Fruit fly (Drosophila melanogaster) whole organism, embryonic: Measurements from ENCODE around the gene Glg1.

Experiments
- ATbp ChIP-seq: fragments of 200-800 bp; sonication (Bioruptor generic); optimal IDR thresholded peaks from 2 replicates; lab custom pipeline; 2017; ENCODE audit warnings: missing biosample characterization, mild to moderate bottlenecking, missing genetic modification characterization, missing genetic modification reagents
- C15 ChIP-seq: fragments of 200-800 bp; sonication (Bioruptor generic); IDR thresholded peaks from 3 replicates; pipeline ENCODE4 v1.3.6; 2022; ENCODE audit warnings: missing biosample characterization, missing genetic modification characterization
- CG10274 ChIP-seq: fragments of 200-800 bp; sonication (Bioruptor generic); optimal IDR thresholded peaks from 3 replicates; lab custom pipeline; 2017; ENCODE audit warnings: missing biosample characterization, mild to moderate bottlenecking, missing genetic modification characterization
- CG10321 ChIP-seq: fragments of 200-800 bp; sonication (Bioruptor generic); IDR thresholded peaks from 2 replicates; pipeline ENCODE4 v1.3.6; 2022; ENCODE audit warnings: missing biosample characterization, missing genetic modification characterization
- CG10654 ChIP-seq: fragments of 200-800 bp; sonication (Bioruptor generic); optimal IDR thresholded peaks from 2 replicates; lab custom pipeline; 2016; ENCODE audit warnings: missing biosample characterization, missing genetic modification characterization
- CG12744 ChIP-seq: fragments of 200-800 bp; sonication (Bioruptor generic); optimal IDR thresholded peaks from 2 replicates; lab custom pipeline; 2016; ENCODE audit warnings: missing biosample characterization, missing genetic modification characterization
- CG14441 ChIP-seq: fragments of 200-800 bp; sonication (Bioruptor generic); IDR thresholded peaks from 2 replicates; pipeline ENCODE4 v1.3.6; 2022; ENCODE audit warnings: missing biosample characterization, missing genetic modification characterization
- CG1647 ChIP-seq: fragments of 200-800 bp; sonication (Bioruptor generic); optimal IDR thresholded peaks from 3 replicates; lab custom pipeline; 2016; ENCODE audit warnings: missing biosample characterization, missing genetic modification characterization
- CG17385 ChIP-seq: fragments of 200-800 bp; sonication (Bioruptor generic); optimal IDR thresholded peaks from 3 replicates; lab custom pipeline; 2018; ENCODE audit warnings: missing biosample characterization, mild to moderate bottlenecking, missing genetic modification characterization
- CG31365 ChIP-seq: fragments of 200-800 bp; sonication (Bioruptor generic); optimal IDR thresholded peaks from 2 replicates; lab custom pipeline; 2018; ENCODE audit warnings: missing biosample characterization, mild to moderate bottlenecking, missing genetic modification characterization
- CG3838 ChIP-seq: fragments of 200-800 bp; sonication (Bioruptor generic); optimal IDR thresholded peaks from 3 replicates; lab custom pipeline; 2016; ENCODE audit warnings: missing biosample characterization, missing genetic modification characterization
- CG42726 ChIP-seq: fragments of 200-800 bp; sonication (Bioruptor generic); IDR thresholded peaks from 2 replicates; pipeline ENCODE4 v1.3.6; 2022; ENCODE audit warnings: missing biosample characterization, missing genetic modification characterization; ENCODE audit not compliant: partially characterized antibody
- CG4730 ChIP-seq: fragments of 200-800 bp; sonication (Bioruptor generic); IDR thresholded peaks from 2 replicates; pipeline ENCODE4 v1.3.6; 2022; ENCODE audit warnings: missing biosample characterization, missing genetic modification characterization
- CG4854 ChIP-seq: fragments of 200-800 bp; sonication (Bioruptor generic); optimal IDR thresholded peaks from 2 replicates; lab custom pipeline; 2016; ENCODE audit warnings: missing biosample characterization, missing genetic modification characterization, inconsistent platforms
- CG7556 ChIP-seq: fragments of 200-800 bp; sonication (Bioruptor generic); optimal IDR thresholded peaks from 2 replicates; lab custom pipeline; 2017; ENCODE audit warnings: missing biosample characterization, mild to moderate bottlenecking, missing genetic modification characterization
- CG8359 ChIP-seq: fragments of 200-800 bp; sonication (Bioruptor generic); optimal IDR thresholded peaks from 2 replicates; lab custom pipeline; 2017; ENCODE audit warnings: missing biosample characterization, mild to moderate bottlenecking, missing genetic modification characterization, borderline replicate concordance
- CG8478 ChIP-seq: fragments of >200 bp; optimal IDR thresholded peaks from 2 replicates; lab custom pipeline; 2018
- CG9215 ChIP-seq: fragments of 200-800 bp; sonication (Bioruptor generic); IDR thresholded peaks from 2 replicates; pipeline ENCODE4 v1.3.6; 2022; ENCODE audit warnings: missing biosample characterization, missing genetic modification characterization
- CG9609 ChIP-seq: fragments of 200-800 bp; sonication (Bioruptor generic); optimal IDR thresholded peaks from 3 replicates; lab custom pipeline; 2016; ENCODE audit warnings: missing biosample characterization, missing genetic modification characterization
- CTCF ChIP-seq: fragments of 200-800 bp; sonication (Bioruptor generic); optimal IDR thresholded peaks from 2 replicates; lab custom pipeline; 2017; ENCODE audit warnings: missing biosample characterization, mild to moderate bottlenecking, missing genetic modification characterization, moderate library complexity
- CrebB ChIP-seq: fragments of 200-800 bp; sonication (Bioruptor generic); optimal IDR thresholded peaks from 3 replicates; lab custom pipeline; 2018; ENCODE audit warnings: missing biosample characterization, mild to moderate bottlenecking, missing genetic modification characterization
- D19B ChIP-seq: fragments of 200-800 bp; sonication (Bioruptor generic); optimal IDR thresholded peaks from 2 replicates; lab custom pipeline; 2017; ENCODE audit warnings: missing biosample characterization, mild to moderate bottlenecking, missing genetic modification characterization
- Doc3 ChIP-seq: fragments of 200-800 bp; sonication (Bioruptor generic); IDR thresholded peaks from 3 replicates; pipeline ENCODE4 v1.3.6; 2022; ENCODE audit warnings: missing biosample characterization, missing genetic modification characterization; ENCODE audit not compliant: partially characterized antibody
- ERR ChIP-seq: fragments of 200-800 bp; sonication (Bioruptor generic); optimal IDR thresholded peaks from 2 replicates; lab custom pipeline; 2016; ENCODE audit warnings: missing biosample characterization, missing genetic modification characterization
- Elba2 ChIP-seq: fragments of 200-800 bp; sonication (Bioruptor generic); optimal IDR thresholded peaks from 3 replicates; lab custom pipeline; 2016; ENCODE audit warnings: missing biosample characterization, missing genetic modification characterization
- Hmr ChIP-seq: fragments of 200-800 bp; sonication (Bioruptor generic); optimal IDR thresholded peaks from 3 replicates; lab custom pipeline; 2017; ENCODE audit warnings: mild to moderate bottlenecking, missing biosample characterization, missing genetic modification reagents, missing genetic modification characterization
- Hmx ChIP-seq: fragments of 200-800 bp; sonication (Bioruptor generic); optimal IDR thresholded peaks from 2 replicates; lab custom pipeline; 2016; ENCODE audit warnings: missing biosample characterization, missing genetic modification characterization
- Hr3 ChIP-seq: fragments of 200-800 bp; sonication (Bioruptor generic); optimal IDR thresholded peaks from 3 replicates; lab custom pipeline; 2016; ENCODE audit warnings: missing biosample characterization, missing genetic modification characterization
- Jarid2 ChIP-seq: fragments of 200-800 bp; sonication (Bioruptor generic); optimal IDR thresholded peaks from 3 replicates; lab custom pipeline; 2017; ENCODE audit warnings: mild to moderate bottlenecking, missing biosample characterization, missing genetic modification reagents, missing genetic modification characterization
- Ravus ChIP-seq: fragments of 200-800 bp; sonication (Bioruptor generic); IDR thresholded peaks from 2 replicates; pipeline ENCODE4 v1.3.6; 2022; ENCODE audit warnings: missing biosample characterization, missing genetic modification characterization
- Rfx ChIP-seq: fragments of 200-800 bp; sonication (Bioruptor generic); IDR thresholded peaks from 2 replicates; pipeline ENCODE4 v1.3.6; 2022; ENCODE audit warnings: missing biosample characterization, missing genetic modification characterization
- Sry-δ ChIP-seq: fragments of 200-800 bp; sonication (Bioruptor generic); optimal IDR thresholded peaks from 2 replicates; lab custom pipeline; 2016; ENCODE audit warnings: missing biosample characterization, missing genetic modification characterization
- Stat92E ChIP-seq, 3 experiments: fragments of >200 bp in 2 of 3; fragments of 200-800 bp in 1 of 3; sonication (Bioruptor generic) in 1 of 3; optimal IDR thresholded peaks; 2 replicates each; lab custom pipeline; 2017 to 2019; ENCODE audit warnings: missing biosample characterization in 3 of 3, missing genetic modification characterization in 3 of 3, mild to moderate bottlenecking in 1 of 3, moderate library complexity in 1 of 3
- TFAM ChIP-seq: fragments of 200-800 bp; sonication (Bioruptor generic); optimal IDR thresholded peaks from 2 replicates; lab custom pipeline; 2017; ENCODE audit warnings: missing biosample characterization, missing genetic modification characterization, inconsistent platforms
- ab ChIP-seq: fragments of 200-800 bp; sonication (Bioruptor generic); optimal IDR thresholded peaks from 2 replicates; lab custom pipeline; 2016; ENCODE audit warnings: missing biosample characterization, missing genetic modification characterization
- br ChIP-seq: fragments of >200 bp; optimal IDR thresholded peaks from 2 replicates; lab custom pipeline; 2017
- btn ChIP-seq: fragments of 200-800 bp; sonication (Bioruptor generic); optimal IDR thresholded peaks from 2 replicates; lab custom pipeline; 2016; ENCODE audit warnings: missing biosample characterization, missing genetic modification characterization
- croc ChIP-seq: fragments of 200-800 bp; sonication (Bioruptor generic); conservative IDR thresholded peaks from 3 replicates; pipeline ENCODE4 v1.3.6; 2022; ENCODE audit warnings: missing biosample characterization, missing genetic modification characterization
- crp ChIP-seq, 2 experiments: fragments of 200-800 bp; sonication (Bioruptor generic); optimal IDR thresholded peaks; 2 replicates in 1 of 2; 3 replicates in 1 of 2; lab custom pipeline; 2017; ENCODE audit warnings: missing biosample characterization in 2 of 2, missing genetic modification characterization in 2 of 2, mild to moderate bottlenecking in 1 of 2, moderate library complexity in 1 of 2
- danr ChIP-seq: fragments of 200-800 bp; sonication (Bioruptor generic); IDR thresholded peaks from 2 replicates; pipeline ENCODE4 v1.3.6; 2022; ENCODE audit warnings: missing biosample characterization, missing genetic modification characterization
- dpn ChIP-seq, 2 experiments: fragments of 200-800 bp; sonication (Bioruptor generic); optimal IDR thresholded peaks; 3 replicates each; lab custom pipeline; 2016; ENCODE audit warnings: missing biosample characterization in 2 of 2, missing genetic modification characterization in 2 of 2
- en ChIP-seq: fragments of 200-800 bp; sonication (Bioruptor generic); optimal IDR thresholded peaks from 2 replicates; lab custom pipeline; 2016; ENCODE audit warnings: missing biosample characterization, missing genetic modification characterization
- gcm2 ChIP-seq: fragments of 200-800 bp; sonication (Bioruptor generic); optimal IDR thresholded peaks from 2 replicates; lab custom pipeline; 2016; ENCODE audit warnings: missing biosample characterization, missing genetic modification characterization
- hth ChIP-seq: fragments of >200 bp; optimal IDR thresholded peaks from 2 replicates; lab custom pipeline; 2017; ENCODE audit warnings: inconsistent platforms
- kni ChIP-seq: fragments of 200-800 bp; sonication (Bioruptor generic); optimal IDR thresholded peaks from 3 replicates; lab custom pipeline; 2017; ENCODE audit warnings: mild to moderate bottlenecking, missing biosample characterization, missing genetic modification reagents, missing genetic modification characterization
- lab ChIP-seq: fragments of 200-800 bp; sonication (Bioruptor generic); optimal IDR thresholded peaks from 3 replicates; lab custom pipeline; 2017; ENCODE audit warnings: missing biosample characterization, missing genetic modification characterization, mild to moderate bottlenecking, moderate library complexity, missing genetic modification reagents
- nerfin-1 ChIP-seq: fragments of 200-800 bp; sonication (Bioruptor generic); optimal IDR thresholded peaks from 3 replicates; lab custom pipeline; 2019; ENCODE audit warnings: missing biosample characterization, mild to moderate bottlenecking, missing genetic modification characterization, moderate library complexity
- pum ChIP-seq: fragments of 200-800 bp; sonication (Bioruptor generic); optimal IDR thresholded peaks from 2 replicates; lab custom pipeline; 2016; ENCODE audit warnings: missing biosample characterization, missing genetic modification characterization
- scrt ChIP-seq: fragments of 200-800 bp; sonication (Bioruptor generic); optimal IDR thresholded peaks from 2 replicates; lab custom pipeline; 2018; ENCODE audit warnings: missing biosample characterization, mild to moderate bottlenecking, missing genetic modification characterization, moderate library complexity
- sens-2 ChIP-seq: fragments of 200-800 bp; sonication (Bioruptor generic); IDR thresholded peaks from 2 replicates; pipeline ENCODE4 v1.3.6; 2022; ENCODE audit warnings: missing biosample characterization, missing genetic modification characterization
- usp ChIP-seq: fragments of >200 bp; optimal IDR thresholded peaks from 2 replicates; lab custom pipeline; 2017; ENCODE audit warnings: missing biosample characterization, missing genetic modification characterization
- wek ChIP-seq: fragments of 200-800 bp; sonication (Bioruptor generic); optimal IDR thresholded peaks from 3 replicates; lab custom pipeline; 2018; ENCODE audit warnings: missing biosample characterization, mild to moderate bottlenecking, missing genetic modification characterization, moderate library complexity
- zfh1 ChIP-seq: fragments of 200-800 bp; sonication (Bioruptor generic); IDR thresholded peaks from 3 replicates; pipeline ENCODE4 v1.3.6; 2022; ENCODE audit warnings: missing biosample characterization, missing genetic modification characterization

Gene Glg1

DNA sequence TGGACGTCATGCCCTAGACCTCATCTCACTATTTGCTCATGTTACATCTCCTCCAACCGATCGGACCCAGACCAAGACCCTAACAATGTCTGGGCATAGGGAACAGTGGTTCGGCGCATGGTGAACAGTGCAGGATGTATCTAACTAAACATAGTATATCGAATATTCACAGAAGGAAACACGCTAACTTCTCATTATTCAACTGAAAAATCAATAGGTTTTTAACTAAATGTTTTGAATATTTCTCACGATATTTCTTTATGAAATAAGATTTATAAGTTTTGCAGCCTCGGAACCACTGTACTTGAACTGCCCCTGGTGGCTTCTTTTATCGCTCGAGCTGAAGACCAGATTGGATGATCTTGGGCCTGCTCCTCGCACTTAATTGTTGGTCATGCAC is 53.7 kb downstream of the Glg1 start (continued):
- TF ChIP-seq CG9609 (GFP tag; lab: Kevin White, UChicago): peak; percentile 37
- TF ChIP-seq Stat92E (GFP tag; optimal IDR thresholded peaks at IDR 0.05; lab: Kevin White, UChicago): no peak
- TF ChIP-seq Hmr: no peak
- TF ChIP-seq CG8478: no peak
- no peak for TF ChIP-seq Elba2
- TF ChIP-seq lab: peak; percentile 0
- no peak for TF ChIP-seq Doc3 (GFP tag; lab: Robert Waterston, UW)
- no peak for TF ChIP-seq CG1647
- TF ChIP-seq Rfx (GFP tag; lab: Robert Waterston, UW): no peak
- TF ChIP-seq dpn (GFP tag; optimal IDR thresholded peaks at IDR 0.05; lab: Kevin White, UChicago): peak; percentile 15 to 45
- no peak for TF ChIP-seq CG10274 (GFP tag; lab: Kevin White, UChicago)
- no peak for TF ChIP-seq CG42726
- no peak for TF ChIP-seq ERR
- TF ChIP-seq danr (GFP tag; lab: Robert Waterston, UW): no peak
- no peak for TF ChIP-seq Hmx (GFP tag; lab: Kevin White, UChicago)
- TF ChIP-seq Ravus (GFP tag; lab: Robert Waterston, UW): no peak
- TF ChIP-seq CG7556: peak; percentile 48
- peak; percentile 29 for TF ChIP-seq CG8359
- TF ChIP-seq CrebB (tag; lab: Kevin White, UChicago): no peak
- no peak for TF ChIP-seq scrt
- TF ChIP-seq CG10654: peak; percentile 24
- TF ChIP-seq Sry-δ (GFP tag; lab: Kevin White, UChicago): no peak
- TF ChIP-seq zfh1 (GFP tag; lab: Robert Waterston, UW): peak; percentile 81
- TF ChIP-seq gcm2 (GFP tag; lab: Kevin White, UChicago): no peak
- TF ChIP-seq kni (GFP tag; lab: Kevin White, UChicago): no peak
- no peak for TF ChIP-seq CG9215 (GFP tag; lab: Robert Waterston, UW)
- TF ChIP-seq CG3838 (GFP tag; lab: Kevin White, UChicago): no peak
- TF ChIP-seq crp (GFP tag; optimal IDR thresholded peaks at IDR 0.05; lab: Kevin White, UChicago): no peak
- peak; percentile 28 for TF ChIP-seq en (GFP tag; lab: Kevin White, UChicago)
- peak; percentile 29 for TF ChIP-seq Hr3
- TF ChIP-seq wek (GFP tag; lab: Kevin White, UChicago): no peak
- peak; percentile 18 for TF ChIP-seq CG17385 (GFP tag; lab: Kevin White, UChicago)
- peak; percentile 12 for TF ChIP-seq nerfin-1 (tag; lab: Kevin White, UChicago)
- TF ChIP-seq croc (GFP tag; lab: Robert Waterston, UW): peak; percentile 84
- TF ChIP-seq TFAM: no peak
- no peak for TF ChIP-seq br (lab: Kevin White, UChicago)
- TF ChIP-seq CG14441 (GFP tag; lab: Robert Waterston, UW): no peak
- no peak for TF ChIP-seq Jarid2 (GFP tag; lab: Kevin White, UChicago)
- peak; percentile 52 for TF ChIP-seq ATbp (GFP tag; lab: Kevin White, UChicago)
- no peak for TF ChIP-seq ab (GFP tag; lab: Kevin White, UChicago)
- no peak for TF ChIP-seq CG4730
- TF ChIP-seq pum (GFP tag; lab: Kevin White, UChicago): peak; percentile 56
- no peak for TF ChIP-seq CTCF (GFP tag; lab: Kevin White, UChicago)
- TF ChIP-seq usp (GFP tag; lab: Kevin White, UChicago): no peak
- TF ChIP-seq CG4854 (GFP tag; lab: Kevin White, UChicago): no peak
- peak; percentile 32 for TF ChIP-seq btn (GFP tag; lab: Kevin White, UChicago)
- no peak for TF ChIP-seq C15 (GFP tag; lab: Robert Waterston, UW)
- TF ChIP-seq sens-2 (GFP tag; lab: Robert Waterston, UW): peak; percentile 31; the same call in 1 of the 2 replicates
- TF ChIP-seq CG10321 (GFP tag; lab: Robert Waterston, UW): no peak
- no peak for TF ChIP-seq D19B (GFP tag; lab: Kevin White, UChicago)
- TF ChIP-seq CG12744 (GFP tag; lab: Kevin White, UChicago): no peak
- TF ChIP-seq CG31365 (tag; lab: Kevin White, UChicago): no peak
- TF ChIP-seq hth (lab: Kevin White, UChicago): no peak
